Worm (Caenorhabditis elegans): Measurements from ENCODE around the gene F36H9.2.

Gene F36H9.2

ce11 chrV:1760682-1761081 is 27.6 kb upstream of the F36H9.2 start, which contains the start of gene clec-205:
Gene clec-205 (plus strand): TSS chrV:1760893.
- TF ChIP-seq fos-1 (tag; optimal IDR thresholded peaks at IDR 0.05) (no peak), egl-43 (GFP tag; IDR thresholded peaks at IDR 0.05) (no peak), nhr-6 (tag; optimal IDR thresholded peaks at IDR 0.05) (no peak), T26A8.4 (GFP tag; IDR thresholded peaks at IDR 0.05) (no peak), skn-1 (tag; optimal IDR thresholded peaks at IDR 0.05) (no peak), snpc-1.2 (GFP tag; IDR thresholded peaks at IDR 0.05) (no peak), nhr-77 (tag; optimal IDR thresholded peaks at IDR 0.05) (peak; percentile 1), daf-8 (GFP tag; IDR thresholded peaks at IDR 0.05) (no peak), hlh-11 (tag; optimal IDR thresholded peaks at IDR 0.05) (no peak), ctbp-1 (GFP tag; IDR thresholded peaks at IDR 0.05) (no peak), mxl-2 (GFP tag; conservative IDR thresholded peaks at IDR 0.05) (no peak), Y75B8A.6 (GFP tag; IDR thresholded peaks at IDR 0.05) (no peak), hmg-1.1 (GFP tag; IDR thresholded peaks at IDR 0.05) (no peak), saeg-2 (GFP tag; IDR thresholded peaks at IDR 0.05) (no peak), vab-7 (GFP tag; IDR thresholded peaks at IDR 0.05) (no peak), T20F7.1 (GFP tag; optimal IDR thresholded peaks at IDR 0.05) (no peak), daf-12 (tag; optimal IDR thresholded peaks at IDR 0.05) (no peak), cey-2 (tag; optimal IDR thresholded peaks at IDR 0.05; ENCODE audit: borderline replicate concordance, insufficient read depth) (no peak), daf-19 (GFP tag; conservative IDR thresholded peaks at IDR 0.05) (no peak), zfp-2 (tag; optimal IDR thresholded peaks at IDR 0.05) (no peak), ztf-11 (tag; optimal IDR thresholded peaks at IDR 0.05) (no peak), daf-16 (GFP tag; optimal IDR thresholded peaks at IDR 0.05) (no peak), daf-16 (tag; optimal IDR thresholded peaks at IDR 0.05) (peak; percentile 86), F49E8.2 (tag; optimal IDR thresholded peaks at IDR 0.05; ENCODE audit: borderline replicate concordance) (no peak), dve-1 (tag; optimal IDR thresholded peaks at IDR 0.05; ENCODE audit: insufficient read depth) (no peak), ces-1 (GFP tag; optimal IDR thresholded peaks at IDR 0.05) (no peak), pqm-1 (tag; optimal IDR thresholded peaks at IDR 0.05) (peak; percentile 53), dmd-6 (GFP tag; IDR thresholded peaks at IDR 0.05) (peak; percentile 36; the same call in 1 of the 2 replicates), F37D6.2 (tag; optimal IDR thresholded peaks at IDR 0.05) (no peak), unc-39 (tag; optimal IDR thresholded peaks at IDR 0.05) (no peak), spr-1 (tag; optimal IDR thresholded peaks at IDR 0.05) (no peak), nhr-28 (tag; optimal IDR thresholded peaks at IDR 0.05) (peak; percentile 39), nhr-102 (tag; optimal IDR thresholded peaks at IDR 0.05) (no peak), egl-27 (tag; optimal IDR thresholded peaks at IDR 0.05) (no peak), ZK546.5 (tag; optimal IDR thresholded peaks at IDR 0.05) (no peak)

- TF ChIP-seq dmd-6 (GFP tag; IDR thresholded peaks at IDR 0.05) = no peak
- TF ChIP-seq nhr-28 (tag; optimal IDR thresholded peaks at IDR 0.05) = peak; percentile 22
Observed at ce11 chrV:1767427-1767826, 20.8 kb upstream of the F36H9.2 start.

ce11 chrV:1771727-1772126 is 16.5 kb upstream of the F36H9.2 start, which contains the start of gene dhs-13:
Gene dhs-13 (minus strand): TSS chrV:1771734.
- TF ChIP-seq mes-2 (tag; optimal IDR thresholded peaks at IDR 0.05; ENCODE audit: poor library complexity, severe bottlenecking) (peak; percentile 9), egl-43 (GFP tag; IDR thresholded peaks at IDR 0.05) (no peak), lir-3 (tag; optimal IDR thresholded peaks at IDR 0.05) (no peak), daf-19 (GFP tag; conservative IDR thresholded peaks at IDR 0.05) (no peak), pqm-1 (tag; optimal IDR thresholded peaks at IDR 0.05) (peak; percentile 27), ama-1 (optimal IDR thresholded peaks at IDR 0.05) (no peak), dve-1 (tag; optimal IDR thresholded peaks at IDR 0.05; ENCODE audit: insufficient read depth) (peak; percentile 46), hlh-30 (tag; optimal IDR thresholded peaks at IDR 0.05; ENCODE audit: insufficient read depth) (peak; percentile 93), mdl-1 (tag; optimal IDR thresholded peaks at IDR 0.05) (peak in 1 of 2 experiments; percentile 14), mep-1 (tag; optimal IDR thresholded peaks at IDR 0.05) (peak; percentile 28), daf-16 (GFP tag; optimal IDR thresholded peaks at IDR 0.05) (peak in 1 of 2 experiments; percentile 28), daf-16 (tag; optimal IDR thresholded peaks at IDR 0.05) (peak; percentile 4), tag-97 (GFP tag; IDR thresholded peaks at IDR 0.05) (no peak), Y75B8A.6 (GFP tag; IDR thresholded peaks at IDR 0.05) (no peak), nhr-6 (tag; optimal IDR thresholded peaks at IDR 0.05) (no peak), nhr-28 (tag; optimal IDR thresholded peaks at IDR 0.05) (peak; percentile 76), D1046.2 (GFP tag; IDR thresholded peaks at IDR 0.05) (no peak), dmd-6 (GFP tag; IDR thresholded peaks at IDR 0.05) (peak; percentile 67), madf-9 (GFP tag; conservative IDR thresholded peaks at IDR 0.05) (no peak), mxl-3 (GFP tag; optimal IDR thresholded peaks at IDR 0.05) (peak; percentile 66), hlh-11 (tag; optimal IDR thresholded peaks at IDR 0.05) (peak; percentile 83), zfp-2 (tag; optimal IDR thresholded peaks at IDR 0.05) (no peak)
